Fruit fly (Drosophila melanogaster) whole organism, embryonic: ENCODE results near the gene Pstk.

ENCODE experiments used
- CG10209 ChIP-seq: fragments of 200-800 bp; sonication (Bioruptor generic); optimal IDR thresholded peaks from 3 replicates; lab custom pipeline; 2017; ENCODE audit warnings: missing biosample characterization, mild to moderate bottlenecking, missing genetic modification characterization, missing genetic modification reagents
- CG12236 ChIP-seq: fragments of 200-800 bp; sonication (Bioruptor generic); optimal IDR thresholded peaks from 2 replicates; lab custom pipeline; 2016; ENCODE audit warnings: missing biosample characterization, missing genetic modification characterization
- CG16815 ChIP-seq: fragments of 200-800 bp; sonication (Bioruptor generic); optimal IDR thresholded peaks from 3 replicates; lab custom pipeline; 2017; ENCODE audit warnings: missing biosample characterization, mild to moderate bottlenecking, missing genetic modification characterization
- CG2712 ChIP-seq: fragments of 200-800 bp; optimal IDR thresholded peaks from 3 replicates; lab custom pipeline; 2019; ENCODE audit warnings: missing biosample characterization, mild to moderate bottlenecking, missing genetic modification characterization, moderate library complexity
- CG30020 ChIP-seq: fragments of 200-800 bp; optimal IDR thresholded peaks from 2 replicates; lab custom pipeline; 2019; ENCODE audit warnings: missing biosample characterization, mild to moderate bottlenecking, missing genetic modification characterization, moderate library complexity
- CG32767 ChIP-seq: fragments of 200-800 bp; sonication (Bioruptor generic); IDR thresholded peaks from 2 replicates; pipeline ENCODE4 v1.3.6; 2022; ENCODE audit warnings: missing biosample characterization, missing genetic modification characterization
- CG34376 ChIP-seq: fragments of 200-800 bp; sonication (Bioruptor generic); optimal IDR thresholded peaks from 2 replicates; lab custom pipeline; 2018; ENCODE audit warnings: missing biosample characterization, mild to moderate bottlenecking, missing genetic modification characterization
- CG3847 ChIP-seq: fragments of 200-800 bp; sonication (Bioruptor generic); IDR thresholded peaks from 2 replicates; pipeline ENCODE4 v1.3.6; 2022; ENCODE audit warnings: missing biosample characterization, missing genetic modification characterization
- CG4282 ChIP-seq: fragments of 200-800 bp; sonication (Bioruptor generic); optimal IDR thresholded peaks from 2 replicates; lab custom pipeline; 2016; ENCODE audit warnings: missing biosample characterization, missing genetic modification characterization
- CG4424 ChIP-seq: fragments of 200-800 bp; sonication (Bioruptor generic); optimal IDR thresholded peaks from 3 replicates; lab custom pipeline; 2016; ENCODE audit warnings: missing biosample characterization, missing genetic modification characterization
- CG4707 ChIP-seq: fragments of 200-800 bp; sonication (Bioruptor generic); optimal IDR thresholded peaks from 2 replicates; lab custom pipeline; 2018; ENCODE audit warnings: missing biosample characterization, mild to moderate bottlenecking, missing genetic modification characterization, moderate library complexity
- CG5953 ChIP-seq: fragments of 200-800 bp; sonication (Bioruptor generic); IDR thresholded peaks from 2 replicates; pipeline ENCODE4 v1.3.6; 2022; ENCODE audit warnings: missing biosample characterization, missing genetic modification characterization
- CG6175 ChIP-seq: fragments of 200-800 bp; sonication (Bioruptor generic); IDR thresholded peaks from 3 replicates; pipeline ENCODE4 v1.3.6; 2022; ENCODE audit warnings: missing biosample characterization, missing genetic modification characterization
- CG6813 ChIP-seq: fragments of 200-800 bp; sonication (Bioruptor generic); optimal IDR thresholded peaks from 2 replicates; lab custom pipeline; 2017; ENCODE audit warnings: missing biosample characterization, missing genetic modification characterization, mild to moderate bottlenecking, moderate library complexity, missing genetic modification reagents
- CG8359 ChIP-seq: fragments of 200-800 bp; sonication (Bioruptor generic); optimal IDR thresholded peaks from 2 replicates; lab custom pipeline; 2017; ENCODE audit warnings: missing biosample characterization, mild to moderate bottlenecking, missing genetic modification characterization, borderline replicate concordance
- CG9437 ChIP-seq: fragments of 200-800 bp; sonication (Bioruptor generic); optimal IDR thresholded peaks from 2 replicates; lab custom pipeline; 2018; ENCODE audit warnings: missing biosample characterization, mild to moderate bottlenecking, missing genetic modification characterization
- CG9876 ChIP-seq: fragments of 200-800 bp; sonication (Bioruptor generic); optimal IDR thresholded peaks from 2 replicates; lab custom pipeline; 2016; ENCODE audit warnings: missing biosample characterization, missing genetic modification characterization
- D19B ChIP-seq: fragments of 200-800 bp; sonication (Bioruptor generic); optimal IDR thresholded peaks from 2 replicates; lab custom pipeline; 2017; ENCODE audit warnings: missing biosample characterization, mild to moderate bottlenecking, missing genetic modification characterization
- Deaf1 ChIP-seq: fragments of 200-800 bp; optimal IDR thresholded peaks from 3 replicates; lab custom pipeline; 2019; ENCODE audit warnings: missing biosample characterization, mild to moderate bottlenecking, missing genetic modification characterization, moderate library complexity
- Dip2 ChIP-seq: fragments of 200-800 bp; sonication (Bioruptor generic); IDR thresholded peaks from 2 replicates; pipeline ENCODE4 v1.3.6; 2022; ENCODE audit warnings: missing biosample characterization, missing genetic modification characterization
- Ets97D ChIP-seq: fragments of 200-800 bp; sonication (Bioruptor generic); optimal IDR thresholded peaks from 3 replicates; lab custom pipeline; 2016; ENCODE audit warnings: missing biosample characterization, missing genetic modification characterization
- Gsc ChIP-seq: fragments of 200-800 bp; sonication (Bioruptor generic); IDR thresholded peaks from 2 replicates; pipeline ENCODE4 v1.3.6; 2022; ENCODE audit warnings: missing biosample characterization, missing genetic modification characterization
- H15 ChIP-seq: fragments of 200-800 bp; sonication (Bioruptor generic); IDR thresholded peaks from 3 replicates; pipeline ENCODE4 v1.3.6; 2022; ENCODE audit warnings: missing biosample characterization, missing genetic modification characterization
- Hr51 ChIP-seq, 2 experiments: fragments of 200-800 bp; sonication (Bioruptor generic); optimal IDR thresholded peaks; 2 replicates in 1 of 2; 3 replicates in 1 of 2; lab custom pipeline; 2016 to 2018; ENCODE audit warnings: missing biosample characterization in 2 of 2, missing genetic modification characterization in 2 of 2, mild to moderate bottlenecking in 1 of 2, moderate library complexity in 1 of 2
- Mrtf ChIP-seq: fragments of 200-800 bp; sonication (Bioruptor generic); IDR thresholded peaks from 3 replicates; pipeline ENCODE4 v1.3.6; 2022; ENCODE audit warnings: missing biosample characterization, missing genetic modification characterization
- Myb ChIP-seq: fragments of 200-800 bp; sonication (Bioruptor generic); optimal IDR thresholded peaks from 2 replicates; lab custom pipeline; 2016; ENCODE audit warnings: missing biosample characterization, missing genetic modification characterization
- NC2β ChIP-seq: fragments of 200-800 bp; sonication (Bioruptor generic); optimal IDR thresholded peaks from 2 replicates; lab custom pipeline; 2016; ENCODE audit warnings: missing biosample characterization, missing genetic modification characterization
- Ptx1 ChIP-seq: fragments of 200-800 bp; sonication (Bioruptor generic); IDR thresholded peaks from 2 replicates; pipeline ENCODE4 v1.3.6; 2022; ENCODE audit warnings: missing biosample characterization, missing genetic modification characterization
- bcd ChIP-seq: fragments of 200-800 bp; sonication (Bioruptor generic); optimal IDR thresholded peaks from 2 replicates; lab custom pipeline; 2017; ENCODE audit warnings: missing biosample characterization, mild to moderate bottlenecking, missing genetic modification characterization
- danr ChIP-seq: fragments of 200-800 bp; sonication (Bioruptor generic); IDR thresholded peaks from 2 replicates; pipeline ENCODE4 v1.3.6; 2022; ENCODE audit warnings: missing biosample characterization, missing genetic modification characterization
- dati ChIP-seq: fragments of 200-800 bp; sonication (Bioruptor generic); IDR thresholded peaks from 2 replicates; pipeline ENCODE4 v1.3.6; 2022; ENCODE audit warnings: missing biosample characterization, missing genetic modification characterization
- dimm ChIP-seq: fragments of 200-800 bp; sonication (Bioruptor generic); IDR thresholded peaks from 2 replicates; pipeline ENCODE4 v1.3.6; 2022; ENCODE audit warnings: missing biosample characterization, missing genetic modification characterization
- fd64A ChIP-seq: fragments of 200-800 bp; sonication (Bioruptor generic); optimal IDR thresholded peaks from 3 replicates; lab custom pipeline; 2018; ENCODE audit warnings: missing biosample characterization, mild to moderate bottlenecking, missing genetic modification characterization
- gce ChIP-seq: fragments of 200-800 bp; sonication (Bioruptor generic); IDR thresholded peaks from 3 replicates; pipeline ENCODE4 v1.3.6; 2022; ENCODE audit warnings: missing biosample characterization, missing genetic modification characterization
- grau ChIP-seq: fragments of 200-800 bp; optimal IDR thresholded peaks from 3 replicates; lab custom pipeline; 2019; ENCODE audit warnings: missing biosample characterization, mild to moderate bottlenecking, missing genetic modification characterization, moderate library complexity
- gsb ChIP-seq: fragments of 200-800 bp; sonication (Bioruptor generic); IDR thresholded peaks from 2 replicates; pipeline ENCODE4 v1.3.6; 2022; ENCODE audit warnings: missing biosample characterization, missing genetic modification characterization
- hb ChIP-seq: fragments of 200-800 bp; sonication (Bioruptor generic); IDR thresholded peaks from 3 replicates; pipeline ENCODE4 v1.3.6; 2022; ENCODE audit warnings: missing biosample characterization, missing genetic modification characterization; ENCODE audit not compliant: partially characterized antibody
- hkb ChIP-seq, 2 experiments: fragments of 200-800 bp in 1 of 2; fragments of >200 bp in 1 of 2; sonication (Bioruptor generic) in 1 of 2; IDR thresholded peaks in 1 of 2; optimal IDR thresholded peaks in 1 of 2; 2 replicates each; pipeline versions ENCODE4 v1.3.6 to Lab custom; 2017 to 2022; ENCODE audit warnings: missing biosample characterization in 1 of 2, missing genetic modification characterization in 1 of 2
- insv ChIP-seq, 2 experiments: fragments of 200-800 bp; sonication (Bioruptor generic); optimal IDR thresholded peaks; 3 replicates each; lab custom pipeline; 2016 to 2018; ENCODE audit warnings: missing biosample characterization in 2 of 2, missing genetic modification characterization in 2 of 2
- jigr1 ChIP-seq: fragments of 200-800 bp; sonication (Bioruptor generic); IDR thresholded peaks from 3 replicates; pipeline ENCODE4 v1.3.6; 2022; ENCODE audit warnings: missing biosample characterization, missing genetic modification characterization
- kni ChIP-seq: fragments of 200-800 bp; sonication (Bioruptor generic); optimal IDR thresholded peaks from 3 replicates; lab custom pipeline; 2017; ENCODE audit warnings: mild to moderate bottlenecking, missing biosample characterization, missing genetic modification reagents, missing genetic modification characterization
- mirr ChIP-seq: fragments of 200-800 bp; sonication (Bioruptor generic); optimal IDR thresholded peaks from 3 replicates; lab custom pipeline; 2018; ENCODE audit warnings: missing biosample characterization, mild to moderate bottlenecking, missing genetic modification characterization
- nau ChIP-seq: fragments of 200-800 bp; sonication (Bioruptor generic); optimal IDR thresholded peaks from 3 replicates; lab custom pipeline; 2017; ENCODE audit warnings: missing biosample characterization, mild to moderate bottlenecking, missing genetic modification characterization, missing genetic modification reagents
- nom ChIP-seq: fragments of 200-800 bp; sonication (Bioruptor generic); optimal IDR thresholded peaks from 2 replicates; lab custom pipeline; 2017; ENCODE audit warnings: missing biosample characterization, missing genetic modification characterization, mild to moderate bottlenecking, moderate library complexity, missing genetic modification reagents
- otp ChIP-seq: fragments of 200-800 bp; sonication (Bioruptor generic); IDR thresholded peaks from 3 replicates; pipeline ENCODE4, ENCODE4 v1.3.6; 2022; ENCODE audit warnings: missing biosample characterization, missing genetic modification characterization
- peb ChIP-seq: fragments of 200-800 bp; sonication (Bioruptor generic); IDR thresholded peaks from 2 replicates; pipeline ENCODE4 v1.3.6; 2022; ENCODE audit warnings: missing biosample characterization, missing genetic modification characterization
- phol ChIP-seq: fragments of 200-800 bp; sonication (Bioruptor generic); optimal IDR thresholded peaks from 3 replicates; lab custom pipeline; 2018; ENCODE audit warnings: missing biosample characterization, mild to moderate bottlenecking, missing genetic modification characterization, moderate library complexity
- sna ChIP-seq: fragments of 200-800 bp; sonication (Bioruptor generic); IDR thresholded peaks from 2 replicates; pipeline ENCODE4 v1.3.6; 2022; ENCODE audit warnings: missing biosample characterization, missing genetic modification characterization; ENCODE audit not compliant: partially characterized antibody
- sob ChIP-seq: fragments of 200-800 bp; sonication (Bioruptor generic); IDR thresholded peaks from 2 replicates; pipeline ENCODE4 v1.3.6; 2022; ENCODE audit warnings: missing biosample characterization, missing genetic modification characterization
- stwl ChIP-seq: fragments of 200-800 bp; sonication (Bioruptor generic); optimal IDR thresholded peaks from 3 replicates; lab custom pipeline; 2018; ENCODE audit warnings: missing biosample characterization, mild to moderate bottlenecking, missing genetic modification characterization, moderate library complexity
- tin ChIP-seq: fragments of 200-800 bp; sonication (Bioruptor generic); optimal IDR thresholded peaks from 3 replicates; lab custom pipeline; 2016; ENCODE audit warnings: missing biosample characterization, missing genetic modification characterization

Pstk gene

dm6 chrX:19613473-19613872 is 4.9 kb downstream of the Pstk start (continued):
- TF ChIP-seq bcd = peak; percentile 39
- no peak for TF ChIP-seq CG9876 (GFP tag; lab: Kevin White, UChicago)
- no peak for TF ChIP-seq Hr51 (GFP tag; optimal IDR thresholded peaks at IDR 0.05; lab: Kevin White, UChicago)
- TF ChIP-seq CG9437 (GFP tag; lab: Kevin White, UChicago) = peak; percentile 17
- TF ChIP-seq danr (GFP tag; lab: Robert Waterston, UW) = no peak
- TF ChIP-seq jigr1 (GFP tag; lab: Robert Waterston, UW) = no peak
- TF ChIP-seq CG6813 (GFP tag; lab: Kevin White, UChicago) = peak; percentile 76
- TF ChIP-seq CG4707 (GFP tag; lab: Kevin White, UChicago) = peak; percentile 63
- TF ChIP-seq H15 (GFP tag; lab: Robert Waterston, UW) = no peak
- TF ChIP-seq insv (GFP tag; optimal IDR thresholded peaks at IDR 0.05; lab: Kevin White, UChicago) = peak in 1 of 2 experiments; percentile 37
- TF ChIP-seq nom (GFP tag; lab: Kevin White, UChicago) = peak; percentile 69
- no peak for TF ChIP-seq Gsc
- no peak for TF ChIP-seq Deaf1
- TF ChIP-seq otp (GFP tag; lab: Robert Waterston, UW) = peak; percentile 59; the same call in 1 of the 3 replicates
- peak; percentile 21 for TF ChIP-seq NC2β
- no peak for TF ChIP-seq tin
- TF ChIP-seq Ptx1 = no peak
- peak; percentile 98 for TF ChIP-seq Ets97D (GFP tag; lab: Kevin White, UChicago)
- no peak for TF ChIP-seq Mrtf
- no peak for TF ChIP-seq CG3847 (GFP tag; lab: Robert Waterston, UW)
- TF ChIP-seq gce (GFP tag; lab: Robert Waterston, UW) = peak; percentile 60; the same call in 1 of the 3 replicates
- no peak for TF ChIP-seq dimm (GFP tag; lab: Robert Waterston, UW)
- TF ChIP-seq sna (GFP tag; lab: Robert Waterston, UW) = no peak
- no peak for TF ChIP-seq Dip2 (GFP tag; lab: Robert Waterston, UW)
- peak; percentile 44 for TF ChIP-seq grau
- TF ChIP-seq kni (GFP tag; lab: Kevin White, UChicago) = peak; percentile 37
- TF ChIP-seq CG30020 (tag; lab: Kevin White, UChicago) = peak; percentile 44
- peak; percentile 51 for TF ChIP-seq CG2712 (tag; lab: Kevin White, UChicago)
- peak; percentile 76 for TF ChIP-seq Myb (GFP tag; lab: Kevin White, UChicago)
- no peak for TF ChIP-seq CG10209
- TF ChIP-seq phol (tag; lab: Kevin White, UChicago) = peak; percentile 31
- no peak for TF ChIP-seq CG6175
- TF ChIP-seq nau (GFP tag; lab: Kevin White, UChicago) = no peak
- TF ChIP-seq CG4424 (GFP tag; lab: Kevin White, UChicago) = peak; percentile 21
- peak; percentile 89 for TF ChIP-seq mirr (GFP tag; lab: Kevin White, UChicago)
- peak; percentile 90 for TF ChIP-seq CG34376 (GFP tag; lab: Kevin White, UChicago)
- no peak for TF ChIP-seq peb (GFP tag; lab: Robert Waterston, UW)
- no peak for TF ChIP-seq CG4282
- peak; percentile 76 for TF ChIP-seq stwl (tag; lab: Kevin White, UChicago)
- TF ChIP-seq D19B (GFP tag; lab: Kevin White, UChicago) = no peak
- TF ChIP-seq fd64A (GFP tag; lab: Kevin White, UChicago) = peak; percentile 53
- 0 out of 2 replicates have a peak, but pooled peaks have one; percentile 9 for TF ChIP-seq gsb
- no peak for TF ChIP-seq CG5953 (GFP tag; lab: Robert Waterston, UW)
- peak; percentile 20 for TF ChIP-seq CG12236 (GFP tag; lab: Kevin White, UChicago)
- TF ChIP-seq CG32767 = no peak
- TF ChIP-seq CG16815 = no peak
- no peak for TF ChIP-seq dati (GFP tag; lab: Robert Waterston, UW)
- no peak for TF ChIP-seq CG8359 (GFP tag; lab: Kevin White, UChicago)
- peak; percentile 43; the same call in 1 of the 2 replicates for TF ChIP-seq sob (GFP tag; lab: Robert Waterston, UW)
- no peak for TF ChIP-seq hb (GFP tag; lab: Robert Waterston, UW)
- TF ChIP-seq hkb (optimal IDR thresholded peaks at IDR 0.05; lab: Kevin White, UChicago) = no peak
- TF ChIP-seq hkb (GFP tag; IDR thresholded peaks at IDR 0.05; lab: Robert Waterston, UW) = peak; percentile 69
